Fruit fly (Drosophila melanogaster) whole organism, adult: ENCODE measurements around the gene Arpc4.

Source experiments
- CG11617 ChIP-seq: fragments of 200-800 bp; sonication (Bioruptor generic); optimal IDR thresholded peaks from 2 replicates; lab custom pipeline; 2017; ENCODE audit warnings: mild to moderate bottlenecking, missing biosample characterization, missing genetic modification reagents, missing genetic modification characterization
- CG12768 ChIP-seq: fragments of 200-800 bp; sonication (Bioruptor generic); optimal IDR thresholded peaks from 2 replicates; lab custom pipeline; 2017; ENCODE audit warnings: missing biosample characterization, missing genetic modification characterization, mild to moderate bottlenecking, moderate library complexity, missing genetic modification reagents
- CG5204 ChIP-seq: fragments of 200-800 bp; sonication (Bioruptor generic); optimal IDR thresholded peaks from 2 replicates; lab custom pipeline; 2016; ENCODE audit warnings: missing biosample characterization, missing genetic modification characterization
- CG7045 ChIP-seq: fragments of 200-800 bp; sonication (Bioruptor generic); optimal IDR thresholded peaks from 2 replicates; lab custom pipeline; 2017; ENCODE audit warnings: missing biosample characterization, mild to moderate bottlenecking, missing genetic modification characterization
- CG7101 ChIP-seq: fragments of 200-800 bp; sonication (Bioruptor generic); optimal IDR thresholded peaks from 2 replicates; lab custom pipeline; 2018; ENCODE audit warnings: missing biosample characterization, mild to moderate bottlenecking, missing genetic modification characterization, moderate library complexity
- Clk ChIP-seq: fragments of 200-800 bp; sonication (Bioruptor generic); optimal IDR thresholded peaks from 2 replicates; lab custom pipeline; 2017; ENCODE audit warnings: missing biosample characterization, missing genetic modification characterization
- Hr96 ChIP-seq: fragments of 200-800 bp; sonication (Bioruptor generic); optimal IDR thresholded peaks from 2 replicates; lab custom pipeline; 2016; ENCODE audit warnings: missing biosample characterization, missing genetic modification characterization
- Mnt ChIP-seq: fragments of 200-800 bp; sonication (Bioruptor generic); optimal IDR thresholded peaks from 2 replicates; lab custom pipeline; 2016; ENCODE audit warnings: missing biosample characterization, mild to moderate bottlenecking, missing genetic modification characterization
- bab1 ChIP-seq: fragments of 200-800 bp; sonication (Bioruptor generic); optimal IDR thresholded peaks from 3 replicates; lab custom pipeline; 2019; ENCODE audit warnings: missing biosample characterization, mild to moderate bottlenecking, missing genetic modification characterization, moderate library complexity
- cic ChIP-seq: fragments of 200-800 bp; sonication (Bioruptor generic); optimal IDR thresholded peaks from 2 replicates; lab custom pipeline; 2017; ENCODE audit warnings: missing biosample characterization, mild to moderate bottlenecking, missing genetic modification characterization, moderate library complexity
- cnc ChIP-seq, 2 experiments: fragments of >200 bp; optimal IDR thresholded peaks; 2 replicates each; lab custom pipeline; 2017
- pad ChIP-seq: fragments of 200-800 bp; sonication (Bioruptor generic); optimal IDR thresholded peaks from 3 replicates; lab custom pipeline; 2017; ENCODE audit warnings: missing biosample characterization, missing genetic modification characterization, mild to moderate bottlenecking, moderate library complexity, missing genetic modification reagents
- tj ChIP-seq: fragments of 200-800 bp; sonication (Bioruptor generic); optimal IDR thresholded peaks from 3 replicates; lab custom pipeline; 2017; ENCODE audit warnings: missing biosample characterization, mild to moderate bottlenecking, missing genetic modification characterization, moderate library complexity
- toe ChIP-seq: fragments of 200-800 bp; sonication (Bioruptor generic); optimal IDR thresholded peaks from 2 replicates; lab custom pipeline; 2016; ENCODE audit warnings: missing biosample characterization, missing genetic modification characterization

DNA sequence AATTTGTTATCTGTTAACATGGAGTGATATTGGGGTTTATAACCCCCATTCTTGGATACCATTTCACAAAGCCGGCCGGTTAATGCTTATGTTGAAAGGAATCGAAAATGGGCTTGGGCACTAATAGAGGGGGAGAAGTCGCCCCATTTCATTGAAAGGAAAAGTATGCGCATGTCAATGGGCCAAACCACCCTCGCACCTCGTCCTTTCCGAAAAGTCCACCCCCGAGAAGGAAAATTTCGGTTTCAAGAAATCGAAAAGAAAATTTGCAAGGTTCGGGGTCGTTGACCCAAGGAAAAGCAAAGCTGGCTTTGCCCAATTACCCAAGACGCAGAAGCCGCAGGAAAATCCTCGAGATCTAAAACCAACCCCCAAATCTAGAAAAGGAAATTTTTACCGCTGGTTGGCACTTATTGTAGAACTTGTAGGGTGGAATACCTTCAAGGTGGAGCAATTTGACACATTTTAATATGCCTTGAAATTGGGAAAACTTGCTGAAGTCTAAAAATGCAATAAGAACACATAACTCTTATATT, 48.0 kb upstream of the Arpc4 start:
- no peak for TF ChIP-seq CG5204 (GFP tag; lab: Kevin White, UChicago)
- no peak for TF ChIP-seq cnc (optimal IDR thresholded peaks at IDR 0.05; lab: Kevin White, UChicago)
- no peak for TF ChIP-seq bab1 (GFP tag; lab: Kevin White, UChicago)
- no peak for TF ChIP-seq CG7045
- TF ChIP-seq toe (GFP tag; lab: Kevin White, UChicago), result no peak
- no peak for TF ChIP-seq CG11617 (GFP tag; lab: Kevin White, UChicago)
- no peak for TF ChIP-seq pad (GFP tag; lab: Kevin White, UChicago)
- no peak for TF ChIP-seq Clk (GFP tag; lab: Kevin White, UChicago)
- no peak for TF ChIP-seq cic (GFP tag; lab: Kevin White, UChicago)
- no peak for TF ChIP-seq tj (GFP tag; lab: Kevin White, UChicago)
- no peak for TF ChIP-seq Mnt (GFP tag; lab: Kevin White, UChicago)
- TF ChIP-seq Hr96, result no peak
- no peak for TF ChIP-seq CG12768 (GFP tag; lab: Kevin White, UChicago)
- no peak for TF ChIP-seq CG7101
